Worm (Caenorhabditis elegans) whole organism, young adult: ENCODE results near the gene cup-15.

Experiments used
- F52B5.7 ChIP-seq: sonication (generic microtip); optimal IDR thresholded peaks from 2 replicates; lab custom pipeline; 2016; ENCODE audit warnings: mild to moderate bottlenecking, missing genetic modification characterization, missing compliant biosample characterization
- F57C9.4 ChIP-seq: sonication (generic microtip); optimal IDR thresholded peaks from 2 replicates; lab custom pipeline; 2017; ENCODE audit warnings: mild to moderate bottlenecking, missing genetic modification characterization, missing compliant biosample characterization
- Y53G8AR.9 ChIP-seq: fragments of 200-800 bp; sonication (Bioruptor generic); conservative IDR thresholded peaks from 2 replicates; pipeline ENCODE4 v1.3.6; 2022; ENCODE audit warnings: missing genetic modification reagents, missing genetic modification characterization, missing compliant biosample characterization
- ceh-40 ChIP-seq: fragments of 200-800 bp; sonication (Bioruptor generic); IDR thresholded peaks from 2 replicates; pipeline ENCODE4 v1.3.6; 2022; ENCODE audit warnings: missing genetic modification characterization, missing compliant biosample characterization
- mxl-1 ChIP-seq: sonication (generic microtip); optimal IDR thresholded peaks from 2 replicates; lab custom pipeline; 2016; ENCODE audit warnings: missing genetic modification characterization, missing compliant biosample characterization
- nhr-27 ChIP-seq: fragments of 200-800 bp; sonication (Bioruptor generic); optimal IDR thresholded peaks from 2 replicates; lab custom pipeline; 2018; ENCODE audit warnings: mild to moderate bottlenecking, missing genetic modification characterization, moderate library complexity, missing compliant biosample characterization
- tbx-9 ChIP-seq: sonication (generic microtip); optimal IDR thresholded peaks from 2 replicates; lab custom pipeline; 2016; ENCODE audit warnings: borderline replicate concordance, missing genetic modification characterization, inconsistent platforms, missing compliant biosample characterization

DNA sequence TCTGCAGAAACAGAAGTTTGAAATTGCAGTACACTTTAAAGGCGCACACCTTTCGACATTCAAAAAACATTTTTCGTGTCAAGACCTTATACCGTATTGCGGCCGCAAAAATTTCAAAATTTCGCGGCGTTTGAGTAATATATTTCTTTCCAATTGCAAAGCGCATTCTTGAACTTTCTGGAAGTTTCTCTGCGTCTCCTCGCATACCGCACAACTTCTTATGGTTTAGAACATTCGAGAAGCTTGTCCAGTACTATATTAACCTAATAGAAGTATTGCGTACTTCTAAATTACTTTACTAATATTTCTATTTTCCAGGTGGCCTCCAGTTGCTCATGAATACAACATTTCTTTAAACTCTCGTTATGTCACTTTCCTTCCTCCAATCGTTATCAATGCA is 16.1 kb upstream of the cup-15 start:
- no peak for TF ChIP-seq F52B5.7 (tag; lab: Kevin White, UChicago)
- no peak for TF ChIP-seq mxl-1 (tag; lab: Kevin White, UChicago)
- no peak for TF ChIP-seq tbx-9 (tag; lab: Kevin White, UChicago)
- TF ChIP-seq F57C9.4 (tag; lab: Kevin White, UChicago) = no peak
- TF ChIP-seq nhr-27 (tag; lab: Kevin White, UChicago) = no peak
- no peak for TF ChIP-seq ceh-40 (GFP tag; lab: Robert Waterston, UW)
- TF ChIP-seq Y53G8AR.9 (GFP tag; lab: Robert Waterston, UW) = no peak
